Worm (Caenorhabditis elegans): Measurements from ENCODE around the gene C12D8.13.

The C12D8.13 gene

ce11 chrV:10237959-10238444 lies 17.5 kb upstream of the C12D8.13 start:
- TF ChIP-seq med-1 (GFP tag; optimal IDR thresholded peaks at IDR 0.05; ENCODE audit: insufficient read depth) (no peak), ztf-29 (GFP tag; IDR thresholded peaks at IDR 0.05) (no peak), klf-2 (GFP tag; conservative IDR thresholded peaks at IDR 0.05) (no peak), cog-1 (tag; optimal IDR thresholded peaks at IDR 0.05) (no peak), tab-1 (GFP tag; IDR thresholded peaks at IDR 0.05) (no peak), T22C8.4 (GFP tag; IDR thresholded peaks at IDR 0.05) (no peak), ztf-23 (GFP tag; IDR thresholded peaks at IDR 0.05) (no peak), flt-1 (GFP tag; IDR thresholded peaks at IDR 0.05) (no peak), ref-1 (GFP tag; conservative IDR thresholded peaks at IDR 0.05) (no peak)

ce11 chrV:10237171-10237570 lies 16.7 kb upstream of the C12D8.13 start:
- TF ChIP-seq med-1 (GFP tag; optimal IDR thresholded peaks at IDR 0.05; ENCODE audit: insufficient read depth): no peak
- no peak for TF ChIP-seq tab-1 (GFP tag; IDR thresholded peaks at IDR 0.05)
- no peak for TF ChIP-seq ref-1 (GFP tag; conservative IDR thresholded peaks at IDR 0.05)
- no peak for TF ChIP-seq ztf-29 (GFP tag; IDR thresholded peaks at IDR 0.05)
- no peak for TF ChIP-seq cog-1 (tag; optimal IDR thresholded peaks at IDR 0.05)
- TF ChIP-seq ztf-23 (GFP tag; IDR thresholded peaks at IDR 0.05): no peak
- TF ChIP-seq klf-2 (GFP tag; conservative IDR thresholded peaks at IDR 0.05): no peak
- no peak for TF ChIP-seq T22C8.4 (GFP tag; IDR thresholded peaks at IDR 0.05)

ce11 chrV:10233330-10233729 lies 12.8 kb upstream of the C12D8.13 start, which contains the start of gene str-182:
TSS of gene str-182 (minus strand) at chrV:10233430.
- TF ChIP-seq tab-1 (GFP tag; IDR thresholded peaks at IDR 0.05): no peak
- TF ChIP-seq med-1 (GFP tag; optimal IDR thresholded peaks at IDR 0.05; ENCODE audit: insufficient read depth): no peak
- no peak for TF ChIP-seq ztf-23 (GFP tag; IDR thresholded peaks at IDR 0.05)
- no peak for TF ChIP-seq T22C8.4 (GFP tag; IDR thresholded peaks at IDR 0.05)
- TF ChIP-seq cog-1 (tag; optimal IDR thresholded peaks at IDR 0.05): no peak

ce11 chrV:10230932-10231331 lies 10.4 kb upstream of the C12D8.13 start, which contains the start of gene fipr-6:
TSS of gene fipr-6 (plus strand) at chrV:10231232.
- no peak for TF ChIP-seq klf-2 (GFP tag; conservative IDR thresholded peaks at IDR 0.05)
- no peak for TF ChIP-seq ztf-29 (GFP tag; IDR thresholded peaks at IDR 0.05)
- no peak for TF ChIP-seq tab-1 (GFP tag; IDR thresholded peaks at IDR 0.05)
- no peak for TF ChIP-seq ref-1 (GFP tag; conservative IDR thresholded peaks at IDR 0.05)
- TF ChIP-seq med-1 (GFP tag; optimal IDR thresholded peaks at IDR 0.05; ENCODE audit: insufficient read depth): no peak
- TF ChIP-seq cog-1 (tag; optimal IDR thresholded peaks at IDR 0.05): no peak
- no peak for TF ChIP-seq ztf-23 (GFP tag; IDR thresholded peaks at IDR 0.05)
- TF ChIP-seq flt-1 (GFP tag; IDR thresholded peaks at IDR 0.05): no peak

- no peak for TF ChIP-seq T22C8.4 (GFP tag; IDR thresholded peaks at IDR 0.05)
- TF ChIP-seq cog-1 (tag; optimal IDR thresholded peaks at IDR 0.05): no peak
- TF ChIP-seq ztf-29 (GFP tag; IDR thresholded peaks at IDR 0.05): no peak
- TF ChIP-seq flt-1 (GFP tag; IDR thresholded peaks at IDR 0.05): no peak
- TF ChIP-seq ztf-23 (GFP tag; IDR thresholded peaks at IDR 0.05): no peak
- TF ChIP-seq ref-1 (GFP tag; conservative IDR thresholded peaks at IDR 0.05): no peak
- no peak for TF ChIP-seq klf-2 (GFP tag; conservative IDR thresholded peaks at IDR 0.05)
- TF ChIP-seq med-1 (GFP tag; optimal IDR thresholded peaks at IDR 0.05; ENCODE audit: insufficient read depth): no peak
- no peak for TF ChIP-seq tab-1 (GFP tag; IDR thresholded peaks at IDR 0.05)
Observed at ce11 chrV:10229222-10229879, 8.8 kb upstream of the C12D8.13 start, which contains the start of the genes pyt-1 and fipr-7. TSS of gene pyt-1 (minus strand) at chrV:10229322. TSS of gene fipr-7 (plus strand) at chrV:10229829.

ce11 chrV:10228360-10228759 lies 7.9 kb upstream of the C12D8.13 start, which contains the start of gene fipr-4:
TSS of gene fipr-4 (minus strand) at chrV:10228460.
- TF ChIP-seq ztf-23 (GFP tag; IDR thresholded peaks at IDR 0.05): no peak
- no peak for TF ChIP-seq ztf-29 (GFP tag; IDR thresholded peaks at IDR 0.05)
- no peak for TF ChIP-seq ref-1 (GFP tag; conservative IDR thresholded peaks at IDR 0.05)
- no peak for TF ChIP-seq cog-1 (tag; optimal IDR thresholded peaks at IDR 0.05)
- TF ChIP-seq med-1 (GFP tag; optimal IDR thresholded peaks at IDR 0.05; ENCODE audit: insufficient read depth): no peak
- no peak for TF ChIP-seq flt-1 (GFP tag; IDR thresholded peaks at IDR 0.05)
- no peak for TF ChIP-seq klf-2 (GFP tag; conservative IDR thresholded peaks at IDR 0.05)
- TF ChIP-seq tab-1 (GFP tag; IDR thresholded peaks at IDR 0.05): no peak
- TF ChIP-seq T22C8.4 (GFP tag; IDR thresholded peaks at IDR 0.05): no peak

- TF ChIP-seq flt-1 (GFP tag; IDR thresholded peaks at IDR 0.05) (no peak), cog-1 (tag; optimal IDR thresholded peaks at IDR 0.05) (no peak), T22C8.4 (GFP tag; IDR thresholded peaks at IDR 0.05) (no peak), ref-1 (GFP tag; conservative IDR thresholded peaks at IDR 0.05) (no peak), med-1 (GFP tag; optimal IDR thresholded peaks at IDR 0.05; ENCODE audit: insufficient read depth) (no peak), ztf-23 (GFP tag; IDR thresholded peaks at IDR 0.05) (no peak), ztf-29 (GFP tag; IDR thresholded peaks at IDR 0.05) (no peak), klf-2 (GFP tag; conservative IDR thresholded peaks at IDR 0.05) (no peak)
Observed at ce11 chrV:10227333-10227732, 6.8 kb upstream of the C12D8.13 start, which contains the start of gene ttr-19. TSS of gene ttr-19 (minus strand) at chrV:10227433.

ce11 chrV:10225610-10226009 lies 5.1 kb upstream of the C12D8.13 start, which contains the start of gene daf-36:
TSS of gene daf-36 (minus strand) at chrV:10225710.
- no peak for TF ChIP-seq ztf-23 (GFP tag; IDR thresholded peaks at IDR 0.05)

ce11 chrV:10224619-10225018 lies 4.1 kb upstream of the C12D8.13 start:
- TF ChIP-seq T22C8.4 (GFP tag; IDR thresholded peaks at IDR 0.05) (no peak), cog-1 (tag; optimal IDR thresholded peaks at IDR 0.05) (no peak), ref-1 (GFP tag; conservative IDR thresholded peaks at IDR 0.05) (no peak), ztf-23 (GFP tag; IDR thresholded peaks at IDR 0.05) (no peak), tab-1 (GFP tag; IDR thresholded peaks at IDR 0.05) (no peak), flt-1 (GFP tag; IDR thresholded peaks at IDR 0.05) (no peak), med-1 (GFP tag; optimal IDR thresholded peaks at IDR 0.05; ENCODE audit: insufficient read depth) (no peak), klf-2 (GFP tag; conservative IDR thresholded peaks at IDR 0.05) (no peak), ztf-29 (GFP tag; IDR thresholded peaks at IDR 0.05) (no peak)

ce11 chrV:10222007-10222406 lies 1.5 kb upstream of the C12D8.13 start, which contains the start of gene C12D8.20:
TSS of gene C12D8.20 (plus strand) at chrV:10222307.
- TF ChIP-seq flt-1 (GFP tag; IDR thresholded peaks at IDR 0.05) (no peak), tab-1 (GFP tag; IDR thresholded peaks at IDR 0.05) (no peak), ztf-23 (GFP tag; IDR thresholded peaks at IDR 0.05) (no peak), klf-2 (GFP tag; conservative IDR thresholded peaks at IDR 0.05) (no peak), med-1 (GFP tag; optimal IDR thresholded peaks at IDR 0.05; ENCODE audit: insufficient read depth) (no peak), ztf-29 (GFP tag; IDR thresholded peaks at IDR 0.05) (no peak), T22C8.4 (GFP tag; IDR thresholded peaks at IDR 0.05) (no peak), cog-1 (tag; optimal IDR thresholded peaks at IDR 0.05) (no peak), ref-1 (GFP tag; conservative IDR thresholded peaks at IDR 0.05) (no peak)
